Worm (Caenorhabditis elegans) whole organism, young adult: ENCODE results near the gene rgs-7.

Experiments
- B0261.1 ChIP-seq: sonication (generic microtip); optimal IDR thresholded peaks from 2 replicates; lab custom pipeline; 2016; ENCODE audit warnings: mild to moderate bottlenecking, missing genetic modification characterization, moderate library complexity, missing compliant biosample characterization
- hmg-20 ChIP-seq: fragments of 200-800 bp; sonication (Bioruptor generic); IDR thresholded peaks from 2 replicates; pipeline ENCODE4 v1.3.6; 2022; ENCODE audit warnings: missing genetic modification reagents, missing genetic modification characterization, missing compliant biosample characterization
- mel-28 ChIP-seq: sonication (generic microtip); optimal IDR thresholded peaks from 2 replicates; lab custom pipeline; 2016; ENCODE audit warnings: borderline replicate concordance, mild to moderate bottlenecking, missing genetic modification characterization, missing compliant biosample characterization
- sdz-38 ChIP-seq: sonication (generic microtip); optimal IDR thresholded peaks from 2 replicates; lab custom pipeline; 2016; ENCODE audit warnings: missing genotype, missing genetic modification characterization, missing compliant biosample characterization
- snpc-4 ChIP-seq, 5 experiments: fragments of 150-350 bp in 1 of 5; sonication (generic microtip) in 4 of 5; optimal IDR thresholded peaks; 2 replicates each; lab custom pipeline; 2014 to 2018; ENCODE audit warnings: missing genetic modification characterization in 5 of 5, missing biosample characterization in 3 of 5, antibody characterized with exemption in 2 of 5, mild to moderate bottlenecking in 2 of 5, missing compliant biosample characterization in 2 of 5, missing genotype in 2 of 5, moderate library complexity in 2 of 5, missing genetic modification reagents in 1 of 5
- unc-62 ChIP-seq: fragments of 150-350 bp; optimal IDR thresholded peaks from 2 replicates; lab custom pipeline; 2014; ENCODE audit warnings: missing biosample characterization, missing genetic modification reagents, missing genetic modification characterization
- zim-3 ChIP-seq: sonication (generic microtip); optimal IDR thresholded peaks from 2 replicates; lab custom pipeline; 2017; ENCODE audit warnings: mild to moderate bottlenecking, missing genetic modification characterization, moderate library complexity, missing compliant biosample characterization

ce11 chrX:3499867-3500266 lies 42.5 kb upstream of the rgs-7 start:
- TF ChIP-seq zim-3 (tag; lab: Kevin White, UChicago) = no peak
- no peak for TF ChIP-seq snpc-4 (GFP tag; optimal IDR thresholded peaks at IDR 0.05; lab: Kevin White, UChicago)
- TF ChIP-seq snpc-4 (tag; optimal IDR thresholded peaks at IDR 0.05; lab: Kevin White, UChicago) = no peak
- TF ChIP-seq unc-62 (GFP tag; lab: Kevin White, UChicago) = no peak
- no peak for TF ChIP-seq B0261.1
- no peak for TF ChIP-seq hmg-20 (GFP tag; lab: Robert Waterston, UW)
- TF ChIP-seq mel-28 (tag; lab: Kevin White, UChicago) = no peak
- TF ChIP-seq sdz-38 (tag; lab: Kevin White, UChicago) = no peak
